Worm (Caenorhabditis elegans): ENCODE results near the gene F55D10.4.

ce11 chrX:4740630-4741029 lies 20.2 kb upstream of the F55D10.4 start:
- TF ChIP-seq flt-1 (GFP tag; IDR thresholded peaks at IDR 0.05) (no peak), tab-1 (GFP tag; IDR thresholded peaks at IDR 0.05) (no peak), ref-1 (GFP tag; conservative IDR thresholded peaks at IDR 0.05) (no peak), klf-2 (GFP tag; conservative IDR thresholded peaks at IDR 0.05) (no peak), T22C8.4 (GFP tag; IDR thresholded peaks at IDR 0.05) (no peak), ztf-23 (GFP tag; IDR thresholded peaks at IDR 0.05) (no peak), med-1 (GFP tag; optimal IDR thresholded peaks at IDR 0.05; ENCODE audit: insufficient read depth) (no peak)
